Worm (Caenorhabditis elegans) whole organism, midembryonic: ENCODE data around the gene eif-2Bgamma.

Experiments used
- T22C8.4 ChIP-seq: fragments of 200-800 bp; sonication (Bioruptor generic); IDR thresholded peaks from 2 replicates; pipeline ENCODE4 v1.3.6; 2022; ENCODE audit warnings: missing genetic modification characterization, missing compliant biosample characterization
- cog-1 ChIP-seq: sonication (generic microtip); optimal IDR thresholded peaks from 2 replicates; lab custom pipeline; 2016; ENCODE audit warnings: missing genetic modification characterization, missing compliant biosample characterization
- klf-2 ChIP-seq: fragments of 200-800 bp; sonication (Bioruptor generic); conservative IDR thresholded peaks from 2 replicates; pipeline ENCODE4 v1.3.6; 2022; ENCODE audit warnings: missing genetic modification reagents, missing genetic modification characterization, missing compliant biosample characterization
- ref-1 ChIP-seq: fragments of 200-800 bp; sonication (Bioruptor generic); conservative IDR thresholded peaks from 2 replicates; pipeline ENCODE4 v1.3.6; 2022; ENCODE audit warnings: missing genetic modification reagents, missing genetic modification characterization, missing compliant biosample characterization
- tab-1 ChIP-seq: fragments of 200-800 bp; sonication (Bioruptor generic); IDR thresholded peaks from 2 replicates; pipeline ENCODE4 v1.3.6; 2022; ENCODE audit warnings: missing genetic modification characterization, missing compliant biosample characterization
- ztf-29 ChIP-seq: fragments of 200-800 bp; sonication (Bioruptor generic); IDR thresholded peaks from 2 replicates; pipeline ENCODE4 v1.3.6; 2022; ENCODE audit warnings: missing genetic modification reagents, missing genetic modification characterization, missing compliant biosample characterization

ce11 chrII:6943299-6944051 lies 24.0 kb downstream of the eif-2Bgamma start:
- TF ChIP-seq T22C8.4 (peak; percentile 46; the same call in 1 of the 2 replicates), klf-2 (GFP tag; lab: Robert Waterston, UW) (no peak), ref-1 (GFP tag; lab: Robert Waterston, UW) (no peak), ztf-29 (GFP tag; lab: Robert Waterston, UW) (0 out of 2 replicates have a peak, but pooled peaks have one; percentile 54), tab-1 (GFP tag; lab: Robert Waterston, UW) (0 out of 2 replicates have a peak, but pooled peaks have one; percentile 12), cog-1 (tag; lab: Kevin White, UChicago) (peak; percentile 64)
